Fruit fly (Drosophila melanogaster): ENCODE data around the gene CG42587.

dm6 chr2L:14698980-14699379 is 46.0 kb downstream of the CG42587 start:
- TF ChIP-seq CG8478 (optimal IDR thresholded peaks at IDR 0.05) (no peak), CTCF (optimal IDR thresholded peaks at IDR 0.05) (no peak)
